Worm (Caenorhabditis elegans) whole organism, young adult: ENCODE data around the gene ceh-76.

Experiments
- B0019.2 ChIP-seq: fragments of 200-800 bp; sonication (Bioruptor generic); conservative IDR thresholded peaks from 2 replicates; pipeline ENCODE4 v1.3.6; 2022; ENCODE audit warnings: missing genetic modification reagents, missing genetic modification characterization, missing compliant biosample characterization
- F52B5.7 ChIP-seq: sonication (generic microtip); optimal IDR thresholded peaks from 2 replicates; lab custom pipeline; 2016; ENCODE audit warnings: mild to moderate bottlenecking, missing genetic modification characterization, missing compliant biosample characterization
- K12H6.12 ChIP-seq: fragments of 200-800 bp; sonication (Bioruptor generic); optimal IDR thresholded peaks from 2 replicates; lab custom pipeline; 2018; ENCODE audit warnings: mild to moderate bottlenecking, missing genetic modification characterization, missing compliant biosample characterization
- Y53F4B.3 ChIP-seq: fragments of 200-800 bp; sonication (Bioruptor generic); IDR thresholded peaks from 2 replicates; pipeline ENCODE4 v1.3.6; 2022; ENCODE audit warnings: missing genetic modification reagents, missing genetic modification characterization, missing compliant biosample characterization
- Y79H2A.3 ChIP-seq: fragments of 200-800 bp; sonication (Bioruptor generic); conservative IDR thresholded peaks from 2 replicates; pipeline ENCODE4 v1.3.6; 2022; ENCODE audit warnings: missing genetic modification reagents, missing genetic modification characterization, missing compliant biosample characterization
- ZK185.1 ChIP-seq: sonication (generic microtip); optimal IDR thresholded peaks from 2 replicates; lab custom pipeline; 2016; ENCODE audit warnings: mild to moderate bottlenecking, missing genetic modification characterization, missing compliant biosample characterization; ENCODE audit not compliant: poor library complexity, severe bottlenecking
- akir-1 ChIP-seq: fragments of 200-800 bp; sonication (Bioruptor generic); optimal IDR thresholded peaks from 2 replicates; lab custom pipeline; 2018; ENCODE audit warnings: mild to moderate bottlenecking, missing genetic modification characterization, moderate library complexity, missing compliant biosample characterization
- aptf-3 ChIP-seq: fragments of 200-800 bp; sonication (Bioruptor generic); IDR thresholded peaks from 2 replicates; pipeline ENCODE4 v1.3.6; 2022; ENCODE audit warnings: missing genetic modification characterization, missing compliant biosample characterization
- athp-1 ChIP-seq: sonication (generic microtip); optimal IDR thresholded peaks from 2 replicates; lab custom pipeline; 2017; ENCODE audit warnings: mild to moderate bottlenecking, missing genetic modification characterization, missing compliant biosample characterization
- attf-5 ChIP-seq: fragments of 200-800 bp; sonication (Bioruptor generic); optimal IDR thresholded peaks from 2 replicates; lab custom pipeline; 2018; ENCODE audit warnings: mild to moderate bottlenecking, missing genetic modification characterization, missing compliant biosample characterization
- ccch-3 ChIP-seq: fragments of 200-800 bp; sonication (Bioruptor generic); optimal IDR thresholded peaks from 2 replicates; lab custom pipeline; 2018; ENCODE audit warnings: mild to moderate bottlenecking, missing genetic modification characterization, missing compliant biosample characterization
- ceh-58 ChIP-seq: fragments of 200-800 bp; sonication (Bioruptor generic); IDR thresholded peaks from 2 replicates; pipeline ENCODE4 v1.3.6; 2022; ENCODE audit warnings: missing genetic modification characterization, missing compliant biosample characterization
- ceh-79 ChIP-seq: sonication (generic microtip); optimal IDR thresholded peaks from 2 replicates; lab custom pipeline; 2017; ENCODE audit warnings: mild to moderate bottlenecking, missing genetic modification characterization, missing compliant biosample characterization
- die-1 ChIP-seq: sonication (generic microtip); optimal IDR thresholded peaks from 2 replicates; lab custom pipeline; 2016; ENCODE audit warnings: missing genotype, mild to moderate bottlenecking, missing genetic modification characterization, missing compliant biosample characterization
- dox-1 ChIP-seq: fragments of 200-800 bp; sonication (Bioruptor generic); IDR thresholded peaks from 2 replicates; pipeline ENCODE4 v1.3.6; 2022; ENCODE audit warnings: missing genetic modification reagents, missing genetic modification characterization, missing compliant biosample characterization
- hlh-26 ChIP-seq: fragments of 200-800 bp; sonication (Bioruptor generic); conservative IDR thresholded peaks from 2 replicates; pipeline ENCODE4 v1.3.6; 2022; ENCODE audit warnings: missing genetic modification reagents, missing genetic modification characterization, missing compliant biosample characterization
- hmg-1.2 ChIP-seq: fragments of 200-800 bp; sonication (Bioruptor generic); IDR thresholded peaks from 2 replicates; pipeline ENCODE4 v1.3.6; 2022; ENCODE audit warnings: missing genetic modification reagents, missing genetic modification characterization, missing compliant biosample characterization
- hsf-1 ChIP-seq: fragments of 200-800 bp; sonication (Bioruptor generic); IDR thresholded peaks from 2 replicates; pipeline ENCODE4 v1.3.6; 2022; ENCODE audit warnings: missing genetic modification reagents, missing genetic modification characterization, missing compliant biosample characterization
- let-526 ChIP-seq: fragments of 200-800 bp; sonication (Bioruptor generic); IDR thresholded peaks from 2 replicates; pipeline ENCODE4 v1.3.6; 2022; ENCODE audit warnings: missing genetic modification reagents, missing genetic modification characterization, missing compliant biosample characterization
- lsy-27 ChIP-seq: sonication (generic microtip); optimal IDR thresholded peaks from 2 replicates; lab custom pipeline; 2017; ENCODE audit warnings: missing genetic modification characterization, mild to moderate bottlenecking, missing compliant biosample characterization, antibody characterized with exemption, missing genotype, borderline replicate concordance; ENCODE audit not compliant: insufficient read depth
- madf-6 ChIP-seq: fragments of 200-800 bp; sonication (Bioruptor generic); IDR thresholded peaks from 2 replicates; pipeline ENCODE4 v1.3.6; 2022; ENCODE audit warnings: missing genetic modification reagents, missing genetic modification characterization, missing compliant biosample characterization
- mcd-1 ChIP-seq: fragments of 200-800 bp; sonication (Bioruptor generic); IDR thresholded peaks from 2 replicates; pipeline ENCODE4 v1.3.6; 2022; ENCODE audit warnings: missing genetic modification reagents, missing genetic modification characterization, missing compliant biosample characterization
- mel-28 ChIP-seq: sonication (generic microtip); optimal IDR thresholded peaks from 2 replicates; lab custom pipeline; 2016; ENCODE audit warnings: borderline replicate concordance, mild to moderate bottlenecking, missing genetic modification characterization, missing compliant biosample characterization
- mes-4 ChIP-seq: sonication (generic microtip); optimal IDR thresholded peaks from 2 replicates; lab custom pipeline; 2016; ENCODE audit warnings: missing genotype, missing genetic modification characterization, missing compliant biosample characterization
- nhr-120 ChIP-seq: fragments of 200-800 bp; sonication (Bioruptor generic); IDR thresholded peaks from 2 replicates; pipeline ENCODE4 v1.3.6; 2022; ENCODE audit warnings: missing genetic modification characterization, missing compliant biosample characterization
- nhr-80 ChIP-seq: sonication (generic microtip); optimal IDR thresholded peaks from 2 replicates; lab custom pipeline; 2016; ENCODE audit warnings: missing genetic modification characterization, missing compliant biosample characterization
- pbrm-1 ChIP-seq: fragments of 200-800 bp; sonication (Bioruptor generic); IDR thresholded peaks from 2 replicates; pipeline ENCODE4 v1.3.6; 2022; ENCODE audit warnings: missing genetic modification reagents, missing genetic modification characterization, missing compliant biosample characterization
- rec-8 ChIP-seq, 2 experiments: sonication (generic microtip); optimal IDR thresholded peaks; 2 replicates each; lab custom pipeline; 2016; ENCODE audit warnings: mild to moderate bottlenecking in 2 of 2, missing genetic modification characterization in 2 of 2, missing genetic modification reagents in 2 of 2, missing genotype in 2 of 2, missing biosample characterization in 1 of 2, missing compliant biosample characterization in 1 of 2, moderate library complexity in 1 of 2
- repo-1 ChIP-seq: sonication (generic microtip); optimal IDR thresholded peaks from 2 replicates; lab custom pipeline; 2017; ENCODE audit warnings: mild to moderate bottlenecking, missing genetic modification characterization, missing compliant biosample characterization
- rpc-1 ChIP-seq, 2 experiments: fragments of 150-350 bp in 1 of 2; sonication (generic microtip) in 1 of 2; optimal IDR thresholded peaks; 2 replicates each; lab custom pipeline; 2014 to 2018; ENCODE audit warnings: missing biosample characterization in 1 of 2, missing genetic modification characterization in 1 of 2, missing genetic modification reagents in 1 of 2, missing genotype in 1 of 2
- snpc-1.1 ChIP-seq: sonication (generic microtip); optimal IDR thresholded peaks from 2 replicates; lab custom pipeline; 2017; ENCODE audit warnings: missing genetic modification characterization, mild to moderate bottlenecking, missing compliant biosample characterization, antibody characterized with exemption, moderate library complexity, missing genotype, missing genetic modification reagents; ENCODE audit not compliant: insufficient read depth
- snpc-1.3 ChIP-seq: sonication (generic microtip); optimal IDR thresholded peaks from 2 replicates; lab custom pipeline; 2017; ENCODE audit warnings: missing genetic modification characterization, mild to moderate bottlenecking, missing compliant biosample characterization, antibody characterized with exemption, moderate library complexity, missing genotype, missing genetic modification reagents; ENCODE audit not compliant: insufficient read depth
- snpc-3.4 ChIP-seq: sonication (generic microtip); optimal IDR thresholded peaks from 2 replicates; lab custom pipeline; 2017; ENCODE audit warnings: missing genetic modification characterization, mild to moderate bottlenecking, missing compliant biosample characterization, antibody characterized with exemption, moderate library complexity, missing genotype, missing genetic modification reagents
- snpc-4 ChIP-seq, 5 experiments: fragments of 150-350 bp in 1 of 5; sonication (generic microtip) in 4 of 5; optimal IDR thresholded peaks; 2 replicates each; lab custom pipeline; 2014 to 2018; ENCODE audit warnings: missing genetic modification characterization in 5 of 5, missing biosample characterization in 3 of 5, antibody characterized with exemption in 2 of 5, mild to moderate bottlenecking in 2 of 5, missing compliant biosample characterization in 2 of 5, missing genotype in 2 of 5, moderate library complexity in 2 of 5, missing genetic modification reagents in 1 of 5
- somi-1 ChIP-seq: fragments of 200-800 bp; sonication (Bioruptor generic); optimal IDR thresholded peaks from 2 replicates; lab custom pipeline; 2018; ENCODE audit warnings: mild to moderate bottlenecking, missing genetic modification characterization, missing compliant biosample characterization
- sptf-2 ChIP-seq: fragments of 200-800 bp; sonication (Bioruptor generic); optimal IDR thresholded peaks from 2 replicates; lab custom pipeline; 2018; ENCODE audit warnings: mild to moderate bottlenecking, missing genetic modification characterization, missing compliant biosample characterization
- tlf-1 ChIP-seq: fragments of 200-800 bp; sonication (Bioruptor generic); optimal IDR thresholded peaks from 2 replicates; lab custom pipeline; 2018; ENCODE audit warnings: mild to moderate bottlenecking, missing genetic modification characterization, missing compliant biosample characterization
- zfh-2 ChIP-seq: fragments of 200-800 bp; sonication (Bioruptor generic); conservative IDR thresholded peaks from 2 replicates; pipeline ENCODE4 v1.3.6; 2022; ENCODE audit warnings: missing genetic modification reagents, missing genetic modification characterization, missing compliant biosample characterization
- ztf-3 ChIP-seq: fragments of 200-800 bp; sonication (Bioruptor generic); optimal IDR thresholded peaks from 2 replicates; lab custom pipeline; 2018; ENCODE audit warnings: mild to moderate bottlenecking, missing genetic modification characterization, missing compliant biosample characterization

ceh-76 gene

ce11 chrV:7994570-7994969 is at the start of gene ceh-76:
ceh-76 (minus strand) TSS chrV:7994670.
- TF ChIP-seq ceh-58 (GFP tag; lab: Robert Waterston, UW): no peak
- TF ChIP-seq nhr-120 (GFP tag; lab: Robert Waterston, UW): no peak
- no peak for TF ChIP-seq mel-28
- no peak for TF ChIP-seq madf-6 (GFP tag; lab: Robert Waterston, UW)
- no peak for TF ChIP-seq zfh-2
- TF ChIP-seq repo-1 (tag; lab: Kevin White, UChicago): no peak
- TF ChIP-seq Y79H2A.3 (GFP tag; lab: Robert Waterston, UW): no peak
- TF ChIP-seq ceh-79 (tag; lab: Kevin White, UChicago): no peak

ce11 chrV:8043664-8044063 is 49.2 kb upstream of the ceh-76 start:
- no peak for TF ChIP-seq pbrm-1
- TF ChIP-seq die-1 (tag; lab: Kevin White, UChicago): no peak
- TF ChIP-seq ztf-3 (GFP tag; lab: Kevin White, UChicago): no peak
- no peak for TF ChIP-seq snpc-3.4 (tag; lab: Kevin White, UChicago)
- TF ChIP-seq K12H6.12 (tag; lab: Kevin White, UChicago): no peak
- TF ChIP-seq, all 124 proteins: peak for 0

- no peak for TF ChIP-seq K12H6.12 (tag; lab: Kevin White, UChicago)
- no peak for TF ChIP-seq F52B5.7 (tag; lab: Kevin White, UChicago)
- no peak for TF ChIP-seq lsy-27
- TF ChIP-seq akir-1 (GFP tag; lab: Kevin White, UChicago): no peak
- TF ChIP-seq attf-5 (GFP tag; lab: Kevin White, UChicago): no peak
- no peak for TF ChIP-seq hmg-1.2 (GFP tag; lab: Robert Waterston, UW)
- no peak for TF ChIP-seq Y53F4B.3
- TF ChIP-seq aptf-3 (GFP tag; lab: Robert Waterston, UW): no peak
- no peak for TF ChIP-seq tlf-1 (GFP tag; lab: Kevin White, UChicago)
- no peak for TF ChIP-seq repo-1 (tag; lab: Kevin White, UChicago)
- no peak for TF ChIP-seq snpc-1.1 (tag; lab: Kevin White, UChicago)
- TF ChIP-seq ZK185.1 (tag; lab: Kevin White, UChicago): no peak
- no peak for TF ChIP-seq rec-8 (tag; optimal IDR thresholded peaks at IDR 0.05; lab: Kevin White, UChicago)
These were observed 46.9 kb upstream of the ceh-76 start for ce11 chrV:8041336-8041868.

ce11 chrV:8040247-8041084 is 46.0 kb upstream of the ceh-76 start:
- TF ChIP-seq snpc-4 (GFP tag; optimal IDR thresholded peaks at IDR 0.05; lab: Kevin White, UChicago): no peak
- no peak for TF ChIP-seq snpc-4 (tag; optimal IDR thresholded peaks at IDR 0.05; lab: Kevin White, UChicago)
- TF ChIP-seq Y79H2A.3 (GFP tag; lab: Robert Waterston, UW): no peak
- TF ChIP-seq somi-1: peak; percentile 54
- no peak for TF ChIP-seq B0019.2 (GFP tag; lab: Robert Waterston, UW)
- no peak for TF ChIP-seq athp-1 (tag; lab: Kevin White, UChicago)
- no peak for TF ChIP-seq snpc-1.3 (tag; lab: Kevin White, UChicago)
- no peak for TF ChIP-seq lsy-27
- 0 out of 2 replicates have a peak, but pooled peaks have one; percentile 5 for TF ChIP-seq dox-1 (GFP tag; lab: Robert Waterston, UW)
- no peak for TF ChIP-seq mcd-1
- no peak; the same call in none of the 2 replicates for TF ChIP-seq zfh-2
- no peak for TF ChIP-seq mes-4 (tag; lab: Kevin White, UChicago)
- no peak for TF ChIP-seq let-526 (GFP tag; lab: Robert Waterston, UW)
- TF ChIP-seq sptf-2 (GFP tag; lab: Kevin White, UChicago): no peak
- TF ChIP-seq hsf-1 (GFP tag; lab: Robert Waterston, UW): peak; percentile 89
- no peak for TF ChIP-seq hlh-26 (GFP tag; lab: Robert Waterston, UW)
- TF ChIP-seq rpc-1 (optimal IDR thresholded peaks at IDR 0.05; lab: Kevin White, UChicago): peak; percentile 38
- TF ChIP-seq rpc-1 (tag; optimal IDR thresholded peaks at IDR 0.05; lab: Kevin White, UChicago): no peak
- TF ChIP-seq nhr-80: no peak
- TF ChIP-seq ccch-3 (GFP tag; lab: Kevin White, UChicago): no peak
